Fruit fly (Drosophila melanogaster): Measurements from ENCODE around the gene Flo2.

Gene Flo2

dm6 chrX:14909658-14910378, 70.6 kb downstream of the Flo2 start, which contains the start of gene fiz (continued):
- TF ChIP-seq crol (GFP tag; IDR thresholded peaks at IDR 0.05) (peak; percentile 10; the same call in 1 of the 2 replicates), CG2129 (GFP tag; IDR thresholded peaks at IDR 0.05; ENCODE audit: partially characterized antibody) (no peak), fd102C (GFP tag; optimal IDR thresholded peaks at IDR 0.05) (no peak), CG31365 (tag; optimal IDR thresholded peaks at IDR 0.05) (no peak), CG1832 (GFP tag; optimal IDR thresholded peaks at IDR 0.05) (no peak), hth (optimal IDR thresholded peaks at IDR 0.05) (no peak), klu (GFP tag; IDR thresholded peaks at IDR 0.05) (no peak), CG8765 (GFP tag; IDR thresholded peaks at IDR 0.05) (no peak), CG32532 (GFP tag; IDR thresholded peaks at IDR 0.05) (peak; percentile 19; the same call in 1 of the 2 replicates), gsb-n (tag; optimal IDR thresholded peaks at IDR 0.05) (no peak), Chrac-16 (GFP tag; optimal IDR thresholded peaks at IDR 0.05) (no peak), grau (tag; optimal IDR thresholded peaks at IDR 0.05) (no peak), CG4730 (GFP tag; IDR thresholded peaks at IDR 0.05) (no peak), CG12391 (tag; optimal IDR thresholded peaks at IDR 0.05) (no peak), CG12219 (GFP tag; optimal IDR thresholded peaks at IDR 0.05) (no peak), CG16779 (GFP tag; IDR thresholded peaks at IDR 0.05) (no peak), CG3281 (GFP tag; optimal IDR thresholded peaks at IDR 0.05) (no peak), Doc3 (GFP tag; IDR thresholded peaks at IDR 0.05; ENCODE audit: partially characterized antibody) (no peak), CG12104 (GFP tag; optimal IDR thresholded peaks at IDR 0.05) (no peak), dati (GFP tag; IDR thresholded peaks at IDR 0.05) (no peak), vnd (GFP tag; IDR thresholded peaks at IDR 0.05; ENCODE audit: partially characterized antibody) (no peak), Xrp1 (GFP tag; IDR thresholded peaks at IDR 0.05) (no peak), ERR (GFP tag; optimal IDR thresholded peaks at IDR 0.05) (no peak), ara (GFP tag; IDR thresholded peaks at IDR 0.05) (0 out of 2 replicates have a peak, but pooled peaks have one; percentile 5), Spps (tag; optimal IDR thresholded peaks at IDR 0.05) (no peak), CG11085 (GFP tag; IDR thresholded peaks at IDR 0.05) (no peak), CG2199 (GFP tag; IDR thresholded peaks at IDR 0.05) (0 out of 3 replicates have a peak, but pooled peaks have one; percentile 71), tx (GFP tag; optimal IDR thresholded peaks at IDR 0.05) (no peak), Nf-YB (GFP tag; optimal IDR thresholded peaks at IDR 0.05) (no peak), CG14965 (GFP tag; optimal IDR thresholded peaks at IDR 0.05; ENCODE audit: borderline replicate concordance) (peak; percentile 55), CG1529 (GFP tag; optimal IDR thresholded peaks at IDR 0.05) (no peak), gem (tag; optimal IDR thresholded peaks at IDR 0.05) (peak; percentile 9), ssp (GFP tag; IDR thresholded peaks at IDR 0.05) (no peak), ftz-f1 (GFP tag; optimal IDR thresholded peaks at IDR 0.05) (peak; percentile 47), cas (GFP tag; IDR thresholded peaks at IDR 0.05) (no peak), CG17186 (GFP tag; optimal IDR thresholded peaks at IDR 0.05) (no peak), Med (GFP tag) (peak; percentile 57), bsh (GFP tag; optimal IDR thresholded peaks at IDR 0.05) (no peak), CG7963 (GFP tag; IDR thresholded peaks at IDR 0.05; ENCODE audit: partially characterized antibody) (no peak), CG7928 (GFP tag; optimal IDR thresholded peaks at IDR 0.05) (no peak), Side (GFP tag; optimal IDR thresholded peaks at IDR 0.05) (no peak), MESR4 (GFP tag; optimal IDR thresholded peaks at IDR 0.05) (no peak), Stat92E (GFP tag; optimal IDR thresholded peaks at IDR 0.05) (no peak), Ets65A (GFP tag) (no peak), CG13775 (GFP tag; optimal IDR thresholded peaks at IDR 0.05) (no peak), sug (tag; optimal IDR thresholded peaks at IDR 0.05) (no peak), maf-S (GFP tag; optimal IDR thresholded peaks at IDR 0.05) (no peak), luna (GFP tag; optimal IDR thresholded peaks at IDR 0.05) (no peak), sqz (GFP tag; optimal IDR thresholded peaks at IDR 0.05) (peak; percentile 24), bigmax (GFP tag; optimal IDR thresholded peaks at IDR 0.05) (no peak)
